Worm (Caenorhabditis elegans) whole organism, L1 larva: Measurements from ENCODE around the gene R02F11.11.

Experiments
- elt-2 ChIP-seq: sonication (generic microtip); optimal IDR thresholded peaks from 2 replicates; lab custom pipeline; 2016; ENCODE audit warnings: missing genetic modification characterization, mild to moderate bottlenecking, inconsistent platforms, missing compliant biosample characterization, missing genetic modification reagents
- hlh-17 ChIP-seq: fragments of 200-800 bp; sonication (Bioruptor generic); optimal IDR thresholded peaks from 2 replicates; lab custom pipeline; 2018; ENCODE audit warnings: missing genetic modification characterization, mild to moderate bottlenecking, missing compliant biosample characterization, moderate library complexity, borderline replicate concordance
- lsy-2 ChIP-seq, 2 experiments: fragments of 150-350 bp; optimal IDR thresholded peaks; 2 replicates each; lab custom pipeline; 2014; ENCODE audit warnings: missing biosample characterization in 2 of 2, missing genetic modification characterization in 2 of 2
- mdl-1 ChIP-seq, 2 experiments: fragments of 150-350 bp; optimal IDR thresholded peaks; 2 replicates each; lab custom pipeline; 2014 to 2017; ENCODE audit warnings: missing biosample characterization in 2 of 2, missing genetic modification characterization in 2 of 2, inconsistent platforms in 1 of 2
- nhr-12 ChIP-seq: sonication (generic microtip); optimal IDR thresholded peaks from 2 replicates; lab custom pipeline; 2017; ENCODE audit warnings: missing biosample characterization, missing genetic modification characterization
- nhr-237 ChIP-seq: fragments of 150-350 bp; optimal IDR thresholded peaks from 2 replicates; lab custom pipeline; 2014; ENCODE audit warnings: missing biosample characterization, missing genetic modification characterization
- skn-1 ChIP-seq: fragments of 150-350 bp; optimal IDR thresholded peaks from 2 replicates; lab custom pipeline; 2014; ENCODE audit warnings: missing biosample characterization, missing genetic modification characterization
- unc-86 ChIP-seq: sonication (generic microtip); optimal IDR thresholded peaks from 2 replicates; lab custom pipeline; 2016; ENCODE audit warnings: missing genetic modification characterization, missing compliant biosample characterization
- zag-1 ChIP-seq: fragments of 150-350 bp; optimal IDR thresholded peaks from 2 replicates; lab custom pipeline; 2014; ENCODE audit warnings: missing biosample characterization, missing genetic modification characterization

- TF ChIP-seq zag-1 (tag; lab: Kevin White, UChicago) = no peak
- TF ChIP-seq nhr-237 = no peak
- no peak for TF ChIP-seq lsy-2 (tag; optimal IDR thresholded peaks at IDR 0.05; lab: Kevin White, UChicago)
- no peak for TF ChIP-seq nhr-12 (tag; lab: Kevin White, UChicago)
- TF ChIP-seq elt-2 (tag; lab: Kevin White, UChicago) = no peak
- TF ChIP-seq unc-86 (tag; lab: Kevin White, UChicago) = no peak
- no peak for TF ChIP-seq mdl-1 (tag; optimal IDR thresholded peaks at IDR 0.05; lab: Kevin White, UChicago)
- TF ChIP-seq skn-1 (tag; lab: Kevin White, UChicago) = no peak
- TF ChIP-seq hlh-17 (GFP tag; lab: Kevin White, UChicago) = no peak
Measured at ce11 chrV:4755308-4756029, 36.2 kb upstream of the R02F11.11 start, which contains the start of gene pgl-3.
